Worm (Caenorhabditis elegans): ENCODE data around the gene D1054.5.

The D1054.5 gene

ce11 chrV:10805934-10806333, 29.6 kb upstream of the D1054.5 start, which contains the start of gene prp-38:
Gene prp-38, minus strand, starts transcription at chrV:10806034.
- TF ChIP-seq elt-1 (tag; optimal IDR thresholded peaks at IDR 0.05; ENCODE audit: borderline replicate concordance, insufficient read depth) (no peak), mls-2 (tag; optimal IDR thresholded peaks at IDR 0.05) (no peak), lin-32 (GFP tag; optimal IDR thresholded peaks at IDR 0.05) (no peak), cnd-1 (tag; optimal IDR thresholded peaks at IDR 0.05) (no peak), M03D4.4 (tag; optimal IDR thresholded peaks at IDR 0.05) (no peak), snpc-4 (tag; optimal IDR thresholded peaks at IDR 0.05) (no peak), ham-2 (GFP tag; optimal IDR thresholded peaks at IDR 0.05) (no peak), ceh-43 (GFP tag; optimal IDR thresholded peaks at IDR 0.05) (no peak), unc-39 (tag; optimal IDR thresholded peaks at IDR 0.05) (no peak), nhr-2 (tag; optimal IDR thresholded peaks at IDR 0.05) (no peak), sem-2 (GFP tag; optimal IDR thresholded peaks at IDR 0.05) (no peak), zip-8 (tag; optimal IDR thresholded peaks at IDR 0.05) (no peak), mab-5 (tag; optimal IDR thresholded peaks at IDR 0.05) (no peak), lsy-2 (tag; optimal IDR thresholded peaks at IDR 0.05) (no peak), unc-120 (tag; optimal IDR thresholded peaks at IDR 0.05; ENCODE audit: poor library complexity, severe bottlenecking) (no peak), bed-3 (GFP tag; optimal IDR thresholded peaks at IDR 0.05) (no peak), nhr-28 (tag; optimal IDR thresholded peaks at IDR 0.05) (no peak)

ce11 chrV:10804374-10804773, 28.0 kb upstream of the D1054.5 start, which contains the start of gene secs-1:
Gene secs-1, minus strand, starts transcription at chrV:10804474.
- TF ChIP-seq nhr-2 (tag; optimal IDR thresholded peaks at IDR 0.05): no peak
- TF ChIP-seq ztf-11 (tag; optimal IDR thresholded peaks at IDR 0.05): no peak
- TF ChIP-seq ces-1 (GFP tag; optimal IDR thresholded peaks at IDR 0.05): no peak
- no peak for TF ChIP-seq ceh-43 (GFP tag; optimal IDR thresholded peaks at IDR 0.05)
- TF ChIP-seq M03D4.4 (tag; optimal IDR thresholded peaks at IDR 0.05): no peak

DNA sequence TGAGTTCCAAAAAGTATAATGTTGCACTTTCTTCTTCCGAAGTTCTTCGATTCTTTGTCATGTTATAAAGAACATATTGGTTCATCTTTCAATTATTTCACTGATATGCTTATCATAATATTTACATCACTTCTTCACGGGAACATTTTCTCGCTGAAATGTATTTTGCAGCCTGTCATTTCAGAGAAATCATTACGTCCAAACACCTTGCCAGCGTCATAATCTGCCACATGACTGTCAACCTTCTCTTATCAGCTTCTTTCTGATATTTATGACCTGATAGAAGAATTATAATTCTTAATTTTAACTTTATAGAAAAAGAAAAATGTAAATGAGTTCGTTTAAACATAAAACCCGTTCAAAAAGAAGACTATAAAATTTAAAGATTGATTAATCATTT, 25.7 kb upstream of the D1054.5 start:
- TF ChIP-seq blmp-1 (tag; optimal IDR thresholded peaks at IDR 0.05) (no peak), unc-39 (tag; optimal IDR thresholded peaks at IDR 0.05) (no peak), zip-8 (tag; optimal IDR thresholded peaks at IDR 0.05) (no peak), nhr-28 (tag; optimal IDR thresholded peaks at IDR 0.05) (no peak), ces-1 (GFP tag; optimal IDR thresholded peaks at IDR 0.05) (no peak), nhr-76 (tag; optimal IDR thresholded peaks at IDR 0.05) (no peak), flh-1 (GFP tag; optimal IDR thresholded peaks at IDR 0.05) (no peak), ztf-11 (tag; optimal IDR thresholded peaks at IDR 0.05) (no peak), M03D4.4 (tag; optimal IDR thresholded peaks at IDR 0.05) (no peak)

DNA sequence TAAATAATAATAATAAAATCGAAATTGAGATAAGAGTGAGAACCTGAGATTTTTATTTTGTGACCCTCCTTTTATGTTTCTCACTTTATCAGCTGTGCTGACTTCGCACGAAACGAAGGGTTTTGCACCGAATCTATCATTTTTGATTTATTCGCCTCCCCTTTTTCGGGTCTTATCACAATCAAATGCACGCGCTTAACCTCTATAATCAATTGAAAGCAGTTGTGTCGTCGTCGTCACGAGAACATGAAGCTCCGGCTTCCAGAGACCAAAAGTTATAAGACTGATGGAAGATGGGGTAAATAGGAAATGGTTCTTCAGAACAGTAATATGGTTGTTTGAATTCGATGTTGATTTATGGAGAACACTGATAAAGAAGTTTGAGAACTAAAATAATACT, 24.8 kb upstream of the D1054.5 start, which contains the start of gene D1054.18:
D1054.18 (minus strand) TSS at position 45 of the 400 bp plus-strand sequence.
- no peak for TF ChIP-seq pha-4 (tag; optimal IDR thresholded peaks at IDR 0.05)
- TF ChIP-seq elt-1 (tag; optimal IDR thresholded peaks at IDR 0.05; ENCODE audit: borderline replicate concordance, insufficient read depth): no peak
- no peak for TF ChIP-seq hlh-1 (tag; optimal IDR thresholded peaks at IDR 0.05)
- TF ChIP-seq ztf-11 (tag; optimal IDR thresholded peaks at IDR 0.05): no peak
- no peak for TF ChIP-seq lin-32 (GFP tag; optimal IDR thresholded peaks at IDR 0.05)
- TF ChIP-seq bed-3 (GFP tag; optimal IDR thresholded peaks at IDR 0.05): no peak
- no peak for TF ChIP-seq nhr-12 (tag; optimal IDR thresholded peaks at IDR 0.05)

ce11 chrV:10798090-10798489, 21.7 kb upstream of the D1054.5 start, which contains the start of gene srh-184:
Gene srh-184, minus strand, starts transcription at chrV:10798190.
- TF ChIP-seq mep-1 (tag; optimal IDR thresholded peaks at IDR 0.05): no peak
- TF ChIP-seq unc-39 (tag; optimal IDR thresholded peaks at IDR 0.05): no peak
- TF ChIP-seq lsy-2 (tag; optimal IDR thresholded peaks at IDR 0.05): no peak
- no peak for TF ChIP-seq ham-2 (GFP tag; optimal IDR thresholded peaks at IDR 0.05)
- no peak for TF ChIP-seq drap-1 (GFP tag; optimal IDR thresholded peaks at IDR 0.05)
- TF ChIP-seq ceh-83 (GFP tag; optimal IDR thresholded peaks at IDR 0.05): no peak
- TF ChIP-seq nhr-12 (tag; optimal IDR thresholded peaks at IDR 0.05): no peak
- TF ChIP-seq pha-4 (tag; optimal IDR thresholded peaks at IDR 0.05): no peak
- TF ChIP-seq unc-120 (tag; optimal IDR thresholded peaks at IDR 0.05; ENCODE audit: poor library complexity, severe bottlenecking): no peak
- TF ChIP-seq flh-1 (GFP tag; optimal IDR thresholded peaks at IDR 0.05): no peak
- no peak for TF ChIP-seq nhr-2 (tag; optimal IDR thresholded peaks at IDR 0.05)
- TF ChIP-seq elt-3 (tag; optimal IDR thresholded peaks at IDR 0.05): no peak
- no peak for TF ChIP-seq unc-62 (GFP tag; optimal IDR thresholded peaks at IDR 0.05)
- no peak for TF ChIP-seq mls-2 (tag; optimal IDR thresholded peaks at IDR 0.05)
- TF ChIP-seq ceh-39 (tag; optimal IDR thresholded peaks at IDR 0.05): no peak
- TF ChIP-seq snpc-4 (tag; optimal IDR thresholded peaks at IDR 0.05): no peak
- TF ChIP-seq hlh-1 (tag; optimal IDR thresholded peaks at IDR 0.05): no peak
- no peak for TF ChIP-seq bed-3 (GFP tag; optimal IDR thresholded peaks at IDR 0.05)
- no peak for TF ChIP-seq cnd-1 (tag; optimal IDR thresholded peaks at IDR 0.05)
- TF ChIP-seq ces-1 (GFP tag; optimal IDR thresholded peaks at IDR 0.05): no peak
